Fruit fly (Drosophila melanogaster): ENCODE data around the gene Jhbp5.

DNA sequence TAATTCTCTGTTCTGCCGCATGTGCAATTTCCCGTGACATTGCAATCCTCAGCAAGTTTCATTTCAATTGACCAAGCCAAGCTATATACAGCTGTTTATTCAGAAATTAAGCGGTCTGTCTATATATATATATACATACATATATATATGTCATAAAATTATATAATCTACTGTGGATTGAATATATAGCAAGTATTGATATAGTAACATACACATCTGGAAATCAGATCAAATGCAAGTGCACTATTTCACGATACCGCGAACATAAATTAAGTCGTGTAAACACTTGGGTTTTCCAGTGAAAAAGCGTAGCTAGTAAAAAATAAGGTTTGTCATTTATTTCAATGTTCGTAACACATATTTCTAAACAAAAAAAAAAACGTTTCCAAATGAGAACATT is at the start of gene Jhbp5:
- no peak for TF ChIP-seq psq (optimal IDR thresholded peaks at IDR 0.05)
- no peak for TF ChIP-seq h (optimal IDR thresholded peaks at IDR 0.05)
- no peak for TF ChIP-seq insv (optimal IDR thresholded peaks at IDR 0.05)
- no peak for TF ChIP-seq Sin3A (optimal IDR thresholded peaks at IDR 0.05)
- no peak for TF ChIP-seq ttk (optimal IDR thresholded peaks at IDR 0.05)
- no peak for TF ChIP-seq Myc (optimal IDR thresholded peaks at IDR 0.05)

Data from Kc167 (cell line).